Worm (Caenorhabditis elegans): ENCODE results near the gene W02F12.4.

DNA sequence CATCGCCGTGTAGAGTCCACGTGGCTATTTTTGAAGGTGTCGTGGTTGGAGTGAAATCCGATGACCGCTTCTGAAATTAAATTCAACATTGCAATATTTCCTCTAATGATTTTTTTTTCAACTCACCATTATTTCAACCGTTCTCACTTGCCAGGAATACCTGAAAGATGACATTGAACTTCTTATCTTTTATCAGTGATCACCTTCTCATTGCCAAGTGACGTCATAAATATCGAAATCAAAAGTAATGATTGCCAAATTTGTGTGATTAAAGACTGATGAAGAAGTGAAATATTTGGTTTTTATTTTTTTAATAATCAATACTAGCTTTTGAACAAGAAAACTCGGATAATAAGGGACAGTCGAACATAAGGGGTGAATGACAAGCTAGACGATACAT is at the start of gene W02F12.4:
- TF ChIP-seq ceh-20 (GFP tag; IDR thresholded peaks at IDR 0.05), result no peak
- no peak for TF ChIP-seq aly-2 (tag; optimal IDR thresholded peaks at IDR 0.05)
- TF ChIP-seq dmd-8 (GFP tag; IDR thresholded peaks at IDR 0.05), result no peak

All from whole organism, L4 larva.